Worm (Caenorhabditis elegans) whole organism, early embryonic: ENCODE data around the gene egrh-3.
"Not testable (repeated sequence)": the region's sequence is repeated elsewhere in the genome, so short reads cannot be mapped to it uniquely, and the experiment has no call there.

Source experiments
- F13C5.2 ChIP-seq: sonication (generic microtip); optimal IDR thresholded peaks from 2 replicates; lab custom pipeline; 2017; ENCODE audit warnings: mild to moderate bottlenecking, missing genetic modification characterization, inconsistent platforms, missing compliant biosample characterization
- ama-1 ChIP-seq: fragments of 150-350 bp; optimal IDR thresholded peaks from 2 replicates; lab custom pipeline; 2014
- ceh-36 ChIP-seq: sonication (generic microtip); optimal IDR thresholded peaks from 2 replicates; lab custom pipeline; 2016; ENCODE audit warnings: missing genetic modification characterization, inconsistent platforms, missing compliant biosample characterization
- ets-7 ChIP-seq: sonication (generic microtip); optimal IDR thresholded peaks from 2 replicates; lab custom pipeline; 2016; ENCODE audit warnings: missing genotype, missing genetic modification characterization, missing compliant biosample characterization
- flt-1 ChIP-seq: fragments of 200-800 bp; sonication (Bioruptor generic); IDR thresholded peaks from 2 replicates; pipeline ENCODE4 v1.3.6; 2022; ENCODE audit warnings: missing genetic modification characterization, missing compliant biosample characterization
- hmbx-1 ChIP-seq: sonication (generic microtip); optimal IDR thresholded peaks from 2 replicates; lab custom pipeline; 2016; ENCODE audit warnings: mild to moderate bottlenecking, missing genetic modification characterization, missing compliant biosample characterization
- pes-1 ChIP-seq: fragments of 200-800 bp; sonication (Bioruptor generic); IDR thresholded peaks from 2 replicates; pipeline ENCODE4 v1.3.6; 2022; ENCODE audit warnings: missing genetic modification reagents, missing genetic modification characterization, missing compliant biosample characterization
- scrt-1 ChIP-seq: fragments of 200-800 bp; sonication (Bioruptor generic); IDR thresholded peaks from 2 replicates; pipeline ENCODE4 v1.3.6; 2022; ENCODE audit warnings: missing genetic modification characterization, missing compliant biosample characterization
- sea-1 ChIP-seq: fragments of 200-800 bp; sonication (Bioruptor generic); conservative IDR thresholded peaks from 2 replicates; pipeline ENCODE4 v1.3.6; 2022; ENCODE audit warnings: missing genetic modification characterization, missing compliant biosample characterization
- tbx-11 ChIP-seq: fragments of 200-800 bp; sonication (Bioruptor generic); IDR thresholded peaks from 2 replicates; pipeline ENCODE4 v1.3.6; 2022; ENCODE audit warnings: missing genetic modification characterization, missing compliant biosample characterization
- tbx-37 ChIP-seq: fragments of 200-800 bp; sonication (Bioruptor generic); conservative IDR thresholded peaks from 2 replicates; pipeline ENCODE4 v1.3.6; 2022; ENCODE audit warnings: missing genetic modification reagents, missing genetic modification characterization, missing compliant biosample characterization
- tra-4 ChIP-seq: sonication (generic microtip); optimal IDR thresholded peaks from 2 replicates; lab custom pipeline; 2017; ENCODE audit warnings: missing genetic modification characterization, missing compliant biosample characterization

DNA sequence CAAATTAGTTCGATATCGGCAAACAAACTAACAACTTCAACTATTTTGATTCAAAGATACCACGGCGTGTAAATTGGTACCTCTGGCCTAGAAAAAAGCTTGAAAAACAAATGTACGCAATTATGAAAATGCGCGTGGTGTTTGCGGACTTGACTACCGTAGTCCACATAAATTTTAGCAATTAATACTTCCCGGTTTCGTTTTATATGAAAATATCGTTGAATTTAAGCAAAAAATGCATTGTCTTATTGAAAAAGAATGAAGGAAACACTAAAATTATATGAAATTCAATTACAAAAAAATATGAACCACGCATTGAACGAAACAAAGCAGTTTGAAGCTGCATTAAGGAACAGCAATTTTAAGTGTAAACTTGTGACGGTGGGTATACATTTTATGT is 13.7 kb downstream of the egrh-3 start, which contains the start of gene gpx-4:
- not testable (repeated sequence) for TF ChIP-seq ama-1 (lab: Kevin White, UChicago); ceh-36; hmbx-1 (tag; lab: Kevin White, UChicago); tbx-11; scrt-1 (GFP tag; lab: Robert Waterston, UW); pes-1; sea-1; ets-7; tbx-37 (GFP tag; lab: Robert Waterston, UW); tra-4 (tag; lab: Kevin White, UChicago); F13C5.2 (tag; lab: Kevin White, UChicago); flt-1 (GFP tag; lab: Robert Waterston, UW)
